Worm (Caenorhabditis elegans) whole organism, late embryonic: Measurements from ENCODE around the gene F21C10.11.

Experiments used
- C08G9.2 ChIP-seq: sonication (generic microtip); optimal IDR thresholded peaks from 2 replicates; lab custom pipeline; 2016; ENCODE audit warnings: mild to moderate bottlenecking, missing genetic modification characterization, moderate library complexity, missing compliant biosample characterization
- T23F11.4 ChIP-seq: fragments of 200-800 bp; sonication (Bioruptor generic); optimal IDR thresholded peaks from 2 replicates; lab custom pipeline; 2018; ENCODE audit warnings: mild to moderate bottlenecking, missing genetic modification characterization, missing compliant biosample characterization
- ama-1 ChIP-seq: fragments of 150-350 bp; optimal IDR thresholded peaks from 2 replicates; lab custom pipeline; 2014
- ceh-24 ChIP-seq: sonication (generic microtip); optimal IDR thresholded peaks from 2 replicates; lab custom pipeline; 2016; ENCODE audit warnings: mild to moderate bottlenecking, missing genetic modification characterization, missing compliant biosample characterization
- dmd-4 ChIP-seq: sonication (generic microtip); optimal IDR thresholded peaks from 2 replicates; lab custom pipeline; 2016; ENCODE audit warnings: borderline replicate concordance, missing genetic modification characterization, missing compliant biosample characterization
- elt-4 ChIP-seq: sonication (generic microtip); optimal IDR thresholded peaks from 2 replicates; lab custom pipeline; 2016; ENCODE audit warnings: missing genetic modification characterization, missing compliant biosample characterization
- lim-6 ChIP-seq: sonication (generic microtip); optimal IDR thresholded peaks from 2 replicates; lab custom pipeline; 2016; ENCODE audit warnings: missing genetic modification characterization, missing compliant biosample characterization
- nhr-232 ChIP-seq: sonication (generic microtip); optimal IDR thresholded peaks from 2 replicates; lab custom pipeline; 2016; ENCODE audit warnings: missing genetic modification characterization, missing compliant biosample characterization
- npax-4 ChIP-seq: sonication (generic microtip); optimal IDR thresholded peaks from 2 replicates; lab custom pipeline; 2016; ENCODE audit warnings: missing genetic modification characterization, missing compliant biosample characterization
- pag-3 ChIP-seq: sonication (generic microtip); optimal IDR thresholded peaks from 2 replicates; lab custom pipeline; 2016; ENCODE audit warnings: missing compliant biosample characterization, missing genetic modification characterization, borderline replicate concordance
- tbx-7 ChIP-seq: sonication (generic microtip); optimal IDR thresholded peaks from 2 replicates; lab custom pipeline; 2016; ENCODE audit warnings: missing genotype, missing genetic modification characterization, missing compliant biosample characterization
- unc-3 ChIP-seq, 2 experiments: fragments of 200-800 bp in 1 of 2; sonication (Bioruptor generic) in 1 of 2; sonication (generic microtip) in 1 of 2; conservative IDR thresholded peaks in 1 of 2; optimal IDR thresholded peaks in 1 of 2; 2 replicates each; pipeline versions ENCODE4 v1.3.6 to Lab custom; 2016 to 2022; ENCODE audit warnings: missing compliant biosample characterization in 2 of 2, missing genetic modification characterization in 2 of 2, missing genetic modification reagents in 1 of 2
- unc-42 ChIP-seq: sonication (generic microtip); optimal IDR thresholded peaks from 2 replicates; lab custom pipeline; 2016; ENCODE audit warnings: missing genotype, missing genetic modification characterization, missing compliant biosample characterization
- unc-86 ChIP-seq: sonication (generic microtip); optimal IDR thresholded peaks from 2 replicates; lab custom pipeline; 2016; ENCODE audit warnings: missing genetic modification characterization, missing compliant biosample characterization

- TF ChIP-seq nhr-232 (tag; lab: Kevin White, UChicago) = no peak
- no peak for TF ChIP-seq T23F11.4 (GFP tag; lab: Kevin White, UChicago)
- TF ChIP-seq unc-3 (GFP tag; conservative IDR thresholded peaks at IDR 0.05; lab: Robert Waterston, UW) = no peak
- TF ChIP-seq unc-3 (tag; optimal IDR thresholded peaks at IDR 0.05; lab: Kevin White, UChicago) = no peak
- no peak for TF ChIP-seq C08G9.2 (tag; lab: Kevin White, UChicago)
- no peak for TF ChIP-seq unc-42
- no peak for TF ChIP-seq dmd-4 (tag; lab: Kevin White, UChicago)
- TF ChIP-seq ama-1 = no peak
- TF ChIP-seq ceh-24 = no peak
- no peak for TF ChIP-seq unc-86
- TF ChIP-seq elt-4 = no peak
- no peak for TF ChIP-seq tbx-7
- TF ChIP-seq lim-6 (tag; lab: Kevin White, UChicago) = no peak
- no peak for TF ChIP-seq pag-3
- no peak for TF ChIP-seq npax-4 (tag; lab: Kevin White, UChicago)
Measured at ce11 chrV:9082350-9082749, 40.9 kb upstream of the F21C10.11 start.
